Worm (Caenorhabditis elegans) whole organism, late embryonic: ENCODE measurements around the gene C40H1.3.

ENCODE experiments used
- C38D4.7 ChIP-seq: fragments of 200-800 bp; sonication (Bioruptor generic); optimal IDR thresholded peaks from 2 replicates; lab custom pipeline; 2018; ENCODE audit warnings: mild to moderate bottlenecking, missing genetic modification characterization, moderate library complexity, missing compliant biosample characterization
- F13H6.1 ChIP-seq: sonication (generic microtip); optimal IDR thresholded peaks from 2 replicates; lab custom pipeline; 2016; ENCODE audit warnings: missing genetic modification characterization, missing compliant biosample characterization
- K02D7.2 ChIP-seq: sonication (generic microtip); optimal IDR thresholded peaks from 2 replicates; lab custom pipeline; 2017; ENCODE audit warnings: mild to moderate bottlenecking, missing genetic modification characterization, missing compliant biosample characterization
- T23F11.4 ChIP-seq: fragments of 200-800 bp; sonication (Bioruptor generic); optimal IDR thresholded peaks from 2 replicates; lab custom pipeline; 2018; ENCODE audit warnings: mild to moderate bottlenecking, missing genetic modification characterization, missing compliant biosample characterization
- Y22D7AL.16 ChIP-seq: sonication (generic microtip); optimal IDR thresholded peaks from 2 replicates; lab custom pipeline; 2016; ENCODE audit warnings: missing genetic modification characterization, missing compliant biosample characterization
- ahr-1 ChIP-seq: sonication (generic microtip); optimal IDR thresholded peaks from 2 replicates; lab custom pipeline; 2016; ENCODE audit warnings: missing genetic modification characterization, missing compliant biosample characterization
- ama-1 ChIP-seq: fragments of 150-350 bp; optimal IDR thresholded peaks from 2 replicates; lab custom pipeline; 2014
- ceh-14 ChIP-seq: sonication (generic microtip); optimal IDR thresholded peaks from 2 replicates; lab custom pipeline; 2016; ENCODE audit warnings: missing genotype, missing genetic modification characterization, missing compliant biosample characterization
- ceh-18 ChIP-seq: sonication (generic microtip); optimal IDR thresholded peaks from 2 replicates; lab custom pipeline; 2016; ENCODE audit warnings: missing genetic modification characterization, missing compliant biosample characterization
- ceh-2 ChIP-seq: sonication (generic microtip); optimal IDR thresholded peaks from 2 replicates; lab custom pipeline; 2016; ENCODE audit warnings: missing genotype, missing genetic modification characterization, missing compliant biosample characterization
- ceh-24 ChIP-seq: sonication (generic microtip); optimal IDR thresholded peaks from 2 replicates; lab custom pipeline; 2016; ENCODE audit warnings: mild to moderate bottlenecking, missing genetic modification characterization, missing compliant biosample characterization
- ceh-48 ChIP-seq: sonication (generic microtip); optimal IDR thresholded peaks from 2 replicates; lab custom pipeline; 2016; ENCODE audit warnings: missing genetic modification characterization, inconsistent platforms, missing compliant biosample characterization
- ceh-6 ChIP-seq: fragments of 200-800 bp; sonication (Bioruptor generic); optimal IDR thresholded peaks from 2 replicates; lab custom pipeline; 2018; ENCODE audit warnings: mild to moderate bottlenecking, missing genetic modification characterization, missing compliant biosample characterization
- ceh-9 ChIP-seq: sonication (generic microtip); optimal IDR thresholded peaks from 2 replicates; lab custom pipeline; 2016; ENCODE audit warnings: mild to moderate bottlenecking, missing genetic modification characterization, inconsistent platforms, missing compliant biosample characterization
- dmd-4 ChIP-seq: sonication (generic microtip); optimal IDR thresholded peaks from 2 replicates; lab custom pipeline; 2016; ENCODE audit warnings: borderline replicate concordance, missing genetic modification characterization, missing compliant biosample characterization
- dve-1 ChIP-seq: sonication (generic microtip); optimal IDR thresholded peaks from 2 replicates; lab custom pipeline; 2017; ENCODE audit warnings: antibody characterized with exemption, mild to moderate bottlenecking, missing genetic modification characterization, missing compliant biosample characterization
- elt-2 ChIP-seq: sonication (generic microtip); optimal IDR thresholded peaks from 2 replicates; lab custom pipeline; 2016; ENCODE audit warnings: missing genetic modification reagents, missing genetic modification characterization, missing compliant biosample characterization
- fax-1 ChIP-seq: sonication (generic microtip); optimal IDR thresholded peaks from 2 replicates; lab custom pipeline; 2016; ENCODE audit warnings: missing genotype, missing genetic modification characterization, missing compliant biosample characterization
- hlh-15 ChIP-seq: sonication (generic microtip); optimal IDR thresholded peaks from 2 replicates; lab custom pipeline; 2016; ENCODE audit warnings: missing genetic modification characterization, missing compliant biosample characterization
- lim-6 ChIP-seq: sonication (generic microtip); optimal IDR thresholded peaks from 2 replicates; lab custom pipeline; 2016; ENCODE audit warnings: missing genetic modification characterization, missing compliant biosample characterization
- madf-2 ChIP-seq: sonication (generic microtip); optimal IDR thresholded peaks from 2 replicates; lab custom pipeline; 2017; ENCODE audit warnings: missing genetic modification characterization, missing compliant biosample characterization
- mec-3 ChIP-seq: sonication (generic microtip); optimal IDR thresholded peaks from 2 replicates; lab custom pipeline; 2016; ENCODE audit warnings: borderline replicate concordance, missing genetic modification characterization, missing compliant biosample characterization
- nhr-11 ChIP-seq: fragments of 150-350 bp; optimal IDR thresholded peaks from 2 replicates; lab custom pipeline; 2014; ENCODE audit warnings: missing biosample characterization, missing genetic modification characterization
- npax-4 ChIP-seq: sonication (generic microtip); optimal IDR thresholded peaks from 2 replicates; lab custom pipeline; 2016; ENCODE audit warnings: missing genetic modification characterization, missing compliant biosample characterization
- pat-9 ChIP-seq: fragments of 200-800 bp; sonication (Bioruptor generic); optimal IDR thresholded peaks from 2 replicates; lab custom pipeline; 2018; ENCODE audit warnings: mild to moderate bottlenecking, missing genetic modification characterization, moderate library complexity, missing compliant biosample characterization
- pax-1 ChIP-seq: fragments of 150-350 bp; optimal IDR thresholded peaks from 2 replicates; lab custom pipeline; 2014; ENCODE audit warnings: missing biosample characterization, missing genetic modification characterization
- pha-2 ChIP-seq: sonication (generic microtip); optimal IDR thresholded peaks from 2 replicates; lab custom pipeline; 2017; ENCODE audit warnings: mild to moderate bottlenecking, missing genetic modification characterization, missing compliant biosample characterization
- pha-4 ChIP-seq: fragments of 150-350 bp; optimal IDR thresholded peaks from 2 replicates; lab custom pipeline; 2018; ENCODE audit warnings: missing biosample characterization, missing genetic modification reagents, missing genetic modification characterization
- sox-2 ChIP-seq: fragments of 200-800 bp; sonication (Bioruptor generic); IDR thresholded peaks from 2 replicates; pipeline ENCODE4 v1.3.6; 2022; ENCODE audit warnings: missing genetic modification reagents, missing genetic modification characterization, missing compliant biosample characterization
- sox-4 ChIP-seq: sonication (generic microtip); optimal IDR thresholded peaks from 2 replicates; lab custom pipeline; 2017; ENCODE audit warnings: mild to moderate bottlenecking, missing genetic modification characterization, inconsistent platforms, missing compliant biosample characterization
- tbx-2 ChIP-seq: sonication (generic microtip); optimal IDR thresholded peaks from 2 replicates; lab custom pipeline; 2016; ENCODE audit warnings: missing genetic modification characterization, missing compliant biosample characterization
- ttx-3 ChIP-seq: sonication (generic microtip); optimal IDR thresholded peaks from 2 replicates; lab custom pipeline; 2016; ENCODE audit warnings: missing genetic modification reagents, missing genetic modification characterization, missing compliant biosample characterization
- unc-3 ChIP-seq, 2 experiments: fragments of 200-800 bp in 1 of 2; sonication (Bioruptor generic) in 1 of 2; sonication (generic microtip) in 1 of 2; conservative IDR thresholded peaks in 1 of 2; optimal IDR thresholded peaks in 1 of 2; 2 replicates each; pipeline versions ENCODE4 v1.3.6 to Lab custom; 2016 to 2022; ENCODE audit warnings: missing compliant biosample characterization in 2 of 2, missing genetic modification characterization in 2 of 2, missing genetic modification reagents in 1 of 2
- unc-42 ChIP-seq: sonication (generic microtip); optimal IDR thresholded peaks from 2 replicates; lab custom pipeline; 2016; ENCODE audit warnings: missing genotype, missing genetic modification characterization, missing compliant biosample characterization
- unc-55 ChIP-seq: sonication (generic microtip); optimal IDR thresholded peaks from 2 replicates; lab custom pipeline; 2017; ENCODE audit warnings: missing biosample characterization, missing genetic modification reagents, missing genetic modification characterization
- unc-86 ChIP-seq: sonication (generic microtip); optimal IDR thresholded peaks from 2 replicates; lab custom pipeline; 2016; ENCODE audit warnings: missing genetic modification characterization, missing compliant biosample characterization
- zip-5 ChIP-seq: sonication (generic microtip); optimal IDR thresholded peaks from 2 replicates; lab custom pipeline; 2016; ENCODE audit warnings: missing genetic modification characterization, missing compliant biosample characterization

C40H1.3 gene

ce11 chrIII:9340025-9340424 lies 10.9 kb upstream of the C40H1.3 start:
- TF ChIP-seq npax-4 (tag; lab: Kevin White, UChicago) (no peak), ceh-9 (tag; lab: Kevin White, UChicago) (no peak), dve-1 (no peak), T23F11.4 (no peak), zip-5 (tag; lab: Kevin White, UChicago) (no peak), lim-6 (tag; lab: Kevin White, UChicago) (no peak)
- TF ChIP-seq, all 69 proteins: peak for 0

DNA sequence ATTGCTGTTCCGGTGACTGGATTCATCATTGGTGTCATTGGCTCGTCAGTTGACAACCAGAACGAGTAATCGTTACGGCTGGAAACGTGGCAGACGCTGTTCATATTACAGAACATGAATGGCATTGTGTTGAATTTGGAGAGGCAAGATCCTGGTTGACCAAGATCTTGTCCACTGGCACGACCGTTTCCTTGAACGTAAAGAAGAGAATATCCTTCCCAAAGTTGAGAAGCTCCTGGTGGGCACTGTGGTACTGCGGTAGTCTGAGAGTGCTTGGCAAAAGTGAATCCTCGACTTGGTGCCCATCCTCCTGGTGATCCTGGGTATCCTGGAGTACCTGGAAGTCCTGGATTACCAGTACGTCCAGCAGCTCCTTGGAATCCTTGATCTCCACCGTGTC lies 8.8 kb upstream of the C40H1.3 start:
- TF ChIP-seq sox-2 (GFP tag; lab: Robert Waterston, UW) (no peak), npax-4 (tag; lab: Kevin White, UChicago) (no peak), pha-2 (tag; lab: Kevin White, UChicago) (no peak), madf-2 (no peak), ceh-14 (no peak)

- TF ChIP-seq unc-42 (tag; lab: Kevin White, UChicago) = no peak
- TF ChIP-seq ahr-1 (tag; lab: Kevin White, UChicago) = no peak
- no peak for TF ChIP-seq dmd-4 (tag; lab: Kevin White, UChicago)
- no peak for TF ChIP-seq unc-3 (GFP tag; conservative IDR thresholded peaks at IDR 0.05; lab: Robert Waterston, UW)
- no peak for TF ChIP-seq unc-3 (tag; optimal IDR thresholded peaks at IDR 0.05; lab: Kevin White, UChicago)
- TF ChIP-seq sox-2 (GFP tag; lab: Robert Waterston, UW) = no peak
- no peak for TF ChIP-seq ttx-3
- no peak for TF ChIP-seq tbx-2
- no peak for TF ChIP-seq elt-2
- TF ChIP-seq ceh-2 = no peak
- TF ChIP-seq C38D4.7 (GFP tag; lab: Kevin White, UChicago) = no peak
- TF ChIP-seq ceh-6 = no peak
- no peak for TF ChIP-seq nhr-11 (tag; lab: Kevin White, UChicago)
- no peak for TF ChIP-seq ceh-48 (tag; lab: Kevin White, UChicago)
- no peak for TF ChIP-seq ceh-24 (tag; lab: Kevin White, UChicago)
- no peak for TF ChIP-seq mec-3
These were observed 7.6 kb upstream of the C40H1.3 start for ce11 chrIII:9336807-9337206.

ce11 chrIII:9335076-9335475 lies 5.9 kb upstream of the C40H1.3 start:
- no peak for TF ChIP-seq pha-2 (tag; lab: Kevin White, UChicago)
- TF ChIP-seq ceh-18 (tag; lab: Kevin White, UChicago) = no peak
- no peak for TF ChIP-seq unc-86 (tag; lab: Kevin White, UChicago)
- TF ChIP-seq tbx-2 = no peak
- no peak for TF ChIP-seq F13H6.1 (tag; lab: Kevin White, UChicago)
- no peak for TF ChIP-seq pax-1 (tag; lab: Kevin White, UChicago)
- no peak for TF ChIP-seq madf-2
- no peak for TF ChIP-seq T23F11.4
- TF ChIP-seq elt-2 = no peak

ce11 chrIII:9334174-9334573 lies 5.0 kb upstream of the C40H1.3 start, which contains the start of gene elo-4:
Gene elo-4, minus strand, starts transcription at chrIII:9334274.
- no peak for TF ChIP-seq unc-55 (GFP tag; lab: Kevin White, UChicago)
- TF ChIP-seq K02D7.2 (tag; lab: Kevin White, UChicago) = no peak
- TF ChIP-seq lim-6 (tag; lab: Kevin White, UChicago) = no peak
- no peak for TF ChIP-seq tbx-2
- no peak for TF ChIP-seq pha-4 (tag; lab: Kevin White, UChicago)
- no peak for TF ChIP-seq ceh-18 (tag; lab: Kevin White, UChicago)
- TF ChIP-seq ama-1 = no peak
- TF ChIP-seq pax-1 (tag; lab: Kevin White, UChicago) = no peak
- no peak for TF ChIP-seq Y22D7AL.16 (tag; lab: Kevin White, UChicago)
- TF ChIP-seq fax-1 (tag; lab: Kevin White, UChicago) = no peak
- TF ChIP-seq pat-9 (tag; lab: Kevin White, UChicago) = no peak
- no peak for TF ChIP-seq hlh-15 (tag; lab: Kevin White, UChicago)
- no peak for TF ChIP-seq sox-4 (tag; lab: Kevin White, UChicago)
- TF ChIP-seq ceh-2 = no peak
- TF ChIP-seq ceh-14 = no peak
